Fruit fly (Drosophila melanogaster) ovary, adult (tissue): ENCODE measurements around the gene CG15021.

Source experiments
- CG17801 ChIP-seq: fragments of 200-800 bp; optimal IDR thresholded peaks from 2 replicates; lab custom pipeline; 2019; ENCODE audit warnings: missing biosample characterization, mild to moderate bottlenecking, missing genetic modification characterization, moderate library complexity; ENCODE audit not compliant: partially characterized antibody

Gene CG15021

dm6 chr3L:4430331-4430730 lies 6.2 kb upstream of the CG15021 start:
- no peak for TF ChIP-seq CG17801 (GFP tag; lab: Kevin White, UChicago)

- no peak for TF ChIP-seq CG17801 (GFP tag; lab: Kevin White, UChicago)
Measured at dm6 chr3L:4431111-4431730, 5.3 kb upstream of the CG15021 start.

dm6 chr3L:4440153-4440552 lies 3.6 kb downstream of the CG15021 start:
- no peak for TF ChIP-seq CG17801 (GFP tag; lab: Kevin White, UChicago)

- TF ChIP-seq CG17801 (GFP tag; lab: Kevin White, UChicago): no peak
Measured at dm6 chr3L:4442168-4442567, 5.6 kb downstream of the CG15021 start.

- TF ChIP-seq CG17801 (GFP tag; lab: Kevin White, UChicago): no peak
Measured at dm6 chr3L:4445824-4446223, 9.3 kb downstream of the CG15021 start.

- no peak for TF ChIP-seq CG17801 (GFP tag; lab: Kevin White, UChicago)
Measured at dm6 chr3L:4446273-4446672, 9.8 kb downstream of the CG15021 start, which contains the start of gene CG12607. TSS of gene CG12607 (plus strand) at chr3L:4446573.

- no peak for TF ChIP-seq CG17801 (GFP tag; lab: Kevin White, UChicago)
Measured at dm6 chr3L:4447229-4447628, 10.7 kb downstream of the CG15021 start.

dm6 chr3L:4458063-4458462 lies 21.5 kb downstream of the CG15021 start, which contains the start of gene CG11345:
TSS of gene CG11345 (minus strand) at chr3L:4458163.
- TF ChIP-seq CG17801 (GFP tag; lab: Kevin White, UChicago): no peak

dm6 chr3L:4460307-4461088 lies 24.0 kb downstream of the CG15021 start, which contains the start of gene CG15022:
TSS of gene CG15022 (minus strand) at chr3L:4460317.
- no peak for TF ChIP-seq CG17801 (GFP tag; lab: Kevin White, UChicago)

dm6 chr3L:4461454-4462045 lies 25.0 kb downstream of the CG15021 start, which contains the start of gene CG15023:
TSS of gene CG15023 (minus strand) at chr3L:4461504.
- TF ChIP-seq CG17801 (GFP tag; lab: Kevin White, UChicago): no peak

dm6 chr3L:4463773-4464301 lies 27.3 kb downstream of the CG15021 start, which contains the start of gene CG15024:
TSS of gene CG15024 (minus strand) at chr3L:4463823.
- TF ChIP-seq CG17801 (GFP tag; lab: Kevin White, UChicago): no peak

dm6 chr3L:4466530-4466929 lies 30.0 kb downstream of the CG15021 start, which contains the start of gene CG32241:
TSS of gene CG32241 (minus strand) at chr3L:4466630.
- TF ChIP-seq CG17801 (GFP tag; lab: Kevin White, UChicago): no peak

dm6 chr3L:4469701-4470100 lies 33.2 kb downstream of the CG15021 start, which contains the start of gene CG32249:
TSS of gene CG32249 (plus strand) at chr3L:4470001.
- no peak for TF ChIP-seq CG17801 (GFP tag; lab: Kevin White, UChicago)

- TF ChIP-seq CG17801 (GFP tag; lab: Kevin White, UChicago): no peak
Measured at dm6 chr3L:4471449-4471848, 34.9 kb downstream of the CG15021 start, which contains the start of gene CG32248. TSS of gene CG32248 (plus strand) at chr3L:4471749.

dm6 chr3L:4472768-4473167 lies 36.2 kb downstream of the CG15021 start, which contains the start of gene CG11349:
TSS of gene CG11349 (plus strand) at chr3L:4473068.
- TF ChIP-seq CG17801 (GFP tag; lab: Kevin White, UChicago): no peak
